Worm (Caenorhabditis elegans): ENCODE results near the gene T28A8.8.

The T28A8.8 gene

DNA sequence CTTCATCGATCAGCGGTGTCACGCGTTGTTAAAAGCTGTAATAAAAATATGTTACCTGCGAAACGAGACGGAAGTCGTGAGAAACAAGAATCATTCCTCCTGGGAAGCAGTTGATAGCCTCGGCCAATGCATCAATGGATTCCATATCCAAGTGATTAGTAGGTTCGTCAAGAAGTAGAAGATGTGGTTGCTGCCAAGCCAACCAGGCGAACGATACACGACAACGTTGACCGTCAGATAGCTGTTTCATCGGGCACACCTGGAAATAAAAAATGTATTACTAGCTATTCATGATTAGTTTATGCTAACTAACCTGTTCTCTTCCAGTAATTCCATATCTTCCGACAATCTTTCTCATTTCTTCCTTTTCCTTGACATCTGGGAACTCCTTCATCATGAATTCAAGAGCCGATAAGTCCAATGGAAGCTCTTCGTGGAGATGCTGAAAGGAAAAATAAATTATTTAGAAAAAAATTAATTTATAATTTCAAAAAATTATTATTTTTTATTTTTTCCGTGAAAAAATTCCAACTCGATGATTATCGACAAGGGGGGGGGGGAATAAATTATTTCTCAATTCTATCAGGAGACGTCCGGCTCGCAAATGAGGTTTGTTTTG is 43.5 kb upstream of the T28A8.8 start, which contains the start of gene tag-164:
TSS of gene tag-164 (plus strand) at position 569 of the 619 bp plus-strand sequence.
- TF ChIP-seq hlh-6 (tag; optimal IDR thresholded peaks at IDR 0.05), result no peak
- TF ChIP-seq Y22D7AL.16 (tag; optimal IDR thresholded peaks at IDR 0.05), result no peak
- TF ChIP-seq nfya-1 (tag; optimal IDR thresholded peaks at IDR 0.05), result no peak
- TF ChIP-seq hlh-13 (GFP tag; optimal IDR thresholded peaks at IDR 0.05), result no peak
- TF ChIP-seq K02D7.2 (tag; optimal IDR thresholded peaks at IDR 0.05), result no peak
- TF ChIP-seq K09A11.1 (tag; optimal IDR thresholded peaks at IDR 0.05; ENCODE audit: insufficient read depth), result no peak
- TF ChIP-seq C08G9.2 (tag; optimal IDR thresholded peaks at IDR 0.05), result no peak
- no peak for TF ChIP-seq elt-2 (tag; optimal IDR thresholded peaks at IDR 0.05)
- no peak for TF ChIP-seq fax-1 (tag; optimal IDR thresholded peaks at IDR 0.05)
- TF ChIP-seq ceh-22 (tag; optimal IDR thresholded peaks at IDR 0.05), result no peak
- TF ChIP-seq elt-4 (tag; optimal IDR thresholded peaks at IDR 0.05), result no peak
- no peak for TF ChIP-seq unc-42 (tag; optimal IDR thresholded peaks at IDR 0.05)

- no peak for TF ChIP-seq hlh-15 (tag; optimal IDR thresholded peaks at IDR 0.05)
- TF ChIP-seq pat-9 (tag; optimal IDR thresholded peaks at IDR 0.05), result no peak
- no peak for TF ChIP-seq ceh-19 (GFP tag; optimal IDR thresholded peaks at IDR 0.05)
- no peak for TF ChIP-seq ceh-34 (tag; optimal IDR thresholded peaks at IDR 0.05)
- no peak for TF ChIP-seq ceh-22 (tag; optimal IDR thresholded peaks at IDR 0.05)
- TF ChIP-seq ceh-30 (tag; optimal IDR thresholded peaks at IDR 0.05), result no peak
- no peak for TF ChIP-seq npax-4 (tag; optimal IDR thresholded peaks at IDR 0.05)
These were observed 41.1 kb upstream of the T28A8.8 start for ce11 chrIII:13461535-13461934.

DNA sequence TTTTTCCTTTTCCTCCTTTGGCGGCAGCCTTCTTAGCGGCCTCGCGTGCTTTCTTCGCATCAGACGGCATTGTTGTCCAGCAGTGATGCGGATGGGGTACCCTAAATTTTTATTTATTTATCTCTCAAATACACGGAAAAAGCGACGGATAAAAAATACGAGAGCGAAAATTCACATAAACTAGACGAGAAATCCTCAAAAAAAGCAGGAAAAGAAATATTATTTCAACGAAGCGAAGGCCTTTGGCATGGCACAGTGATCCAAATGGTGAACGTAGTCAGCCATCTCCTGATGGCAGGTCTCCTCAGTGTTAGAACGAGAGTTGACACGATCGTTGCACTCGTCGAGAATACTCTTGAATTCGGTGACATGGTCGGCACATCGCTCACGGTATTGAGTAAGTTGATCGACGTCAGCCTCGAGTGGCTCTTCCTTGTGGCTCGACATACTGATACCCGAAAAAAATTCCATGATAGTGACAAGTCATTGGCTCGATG is 40.4 kb upstream of the T28A8.8 start, which contains the start of the genes abcf-2 and T27E9.2:
TSS of gene abcf-2 (minus strand) at position 101 of the 497 bp plus-strand sequence.
TSS of gene T27E9.2 (minus strand) at position 447 of the 497 bp plus-strand sequence.
- TF ChIP-seq pha-2 (tag; optimal IDR thresholded peaks at IDR 0.05) (no peak), ceh-18 (tag; optimal IDR thresholded peaks at IDR 0.05) (no peak), ceh-45 (GFP tag; IDR thresholded peaks at IDR 0.05) (no peak), rnt-1 (tag; optimal IDR thresholded peaks at IDR 0.05) (no peak), ceh-19 (GFP tag; optimal IDR thresholded peaks at IDR 0.05) (no peak), dve-1 (tag; optimal IDR thresholded peaks at IDR 0.05) (no peak), tbx-2 (tag; optimal IDR thresholded peaks at IDR 0.05) (no peak), fkh-10 (GFP tag; optimal IDR thresholded peaks at IDR 0.05) (no peak)

DNA sequence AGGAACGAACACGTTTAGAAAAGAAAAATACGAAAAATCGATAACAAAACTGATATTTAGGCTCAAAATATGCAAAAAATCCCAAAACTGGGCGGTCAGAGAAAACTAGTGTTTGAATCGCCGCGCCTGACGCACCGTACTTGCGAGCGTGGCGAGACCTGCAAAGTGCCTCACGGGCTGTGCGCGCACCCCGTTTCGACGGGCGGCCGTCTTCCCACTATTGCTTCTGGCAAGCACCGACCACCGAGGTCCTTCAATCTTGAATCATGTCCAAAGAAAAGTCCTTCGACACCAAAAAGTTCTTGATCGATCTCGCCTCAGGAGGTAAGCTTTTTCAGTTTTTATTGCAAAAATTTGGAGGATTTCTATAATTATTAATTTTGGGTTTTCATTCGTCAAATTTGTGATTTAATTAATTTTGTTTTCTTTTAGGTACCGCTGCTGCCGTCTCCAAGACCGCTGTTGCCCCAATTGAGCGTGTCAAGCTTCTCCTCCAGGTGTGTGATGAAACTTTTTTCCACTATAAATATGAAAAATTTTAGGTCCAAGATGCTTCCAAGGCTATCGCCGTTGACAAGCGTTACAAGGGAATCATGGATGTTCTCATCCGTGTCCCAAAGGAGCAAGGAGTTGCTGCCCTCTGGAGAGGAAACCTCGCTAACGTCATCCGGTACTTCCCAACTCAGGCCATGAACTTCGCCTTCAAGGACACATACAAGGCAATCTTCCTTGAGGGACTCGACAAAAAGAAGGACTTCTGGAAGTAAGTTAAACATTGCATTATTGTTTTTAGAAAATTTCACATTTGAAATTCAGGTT is 39.4 kb upstream of the T28A8.8 start, which contains the start of gene ant-1.1:
TSS of gene ant-1.1 (plus strand) at position 199 of the 819 bp plus-strand sequence.
- no peak for TF ChIP-seq sdc-2 (tag; optimal IDR thresholded peaks at IDR 0.05)
- TF ChIP-seq tbx-7 (tag; optimal IDR thresholded peaks at IDR 0.05), result no peak
- peak; percentile 38 for TF ChIP-seq ceh-2 (tag; optimal IDR thresholded peaks at IDR 0.05)
- TF ChIP-seq fax-1 (tag; optimal IDR thresholded peaks at IDR 0.05), result peak; percentile 12
- TF ChIP-seq npax-4 (tag; optimal IDR thresholded peaks at IDR 0.05), result no peak
- TF ChIP-seq T23F11.4 (GFP tag; optimal IDR thresholded peaks at IDR 0.05), result peak; percentile 14
- TF ChIP-seq mec-3 (tag; optimal IDR thresholded peaks at IDR 0.05; ENCODE audit: borderline replicate concordance), result no peak
- TF ChIP-seq ceh-9 (tag; optimal IDR thresholded peaks at IDR 0.05), result no peak
- TF ChIP-seq pqm-1 (tag; optimal IDR thresholded peaks at IDR 0.05), result no peak
- peak; percentile 83 for TF ChIP-seq ceh-31 (tag; optimal IDR thresholded peaks at IDR 0.05)
- no peak for TF ChIP-seq syd-9 (tag; optimal IDR thresholded peaks at IDR 0.05)
- TF ChIP-seq nhr-232 (tag; optimal IDR thresholded peaks at IDR 0.05), result no peak
- peak; percentile 95 for TF ChIP-seq nfya-1 (tag; optimal IDR thresholded peaks at IDR 0.05)
- TF ChIP-seq Y22D7AL.16 (tag; optimal IDR thresholded peaks at IDR 0.05), result peak; percentile 40
- TF ChIP-seq fkh-6 (tag; optimal IDR thresholded peaks at IDR 0.05), result no peak
- TF ChIP-seq ahr-1 (tag; optimal IDR thresholded peaks at IDR 0.05), result no peak
- TF ChIP-seq elt-2 (tag; optimal IDR thresholded peaks at IDR 0.05), result peak; percentile 53
- TF ChIP-seq ceh-18 (tag; optimal IDR thresholded peaks at IDR 0.05), result peak; percentile 82
- no peak for TF ChIP-seq fkh-10 (GFP tag; optimal IDR thresholded peaks at IDR 0.05)
- no peak for TF ChIP-seq F13H6.1 (tag; optimal IDR thresholded peaks at IDR 0.05)
- no peak for TF ChIP-seq lin-11 (tag; optimal IDR thresholded peaks at IDR 0.05)
- peak; percentile 65 for TF ChIP-seq unc-55 (GFP tag; optimal IDR thresholded peaks at IDR 0.05)
- no peak for TF ChIP-seq ceh-45 (GFP tag; IDR thresholded peaks at IDR 0.05)
- TF ChIP-seq ceh-48 (tag; optimal IDR thresholded peaks at IDR 0.05), result peak; percentile 29
- TF ChIP-seq hlh-13 (GFP tag; optimal IDR thresholded peaks at IDR 0.05), result no peak
- TF ChIP-seq zip-5 (tag; optimal IDR thresholded peaks at IDR 0.05), result no peak
- TF ChIP-seq ceh-22 (tag; optimal IDR thresholded peaks at IDR 0.05), result no peak
- peak; percentile 7 for TF ChIP-seq C38D4.7 (GFP tag; optimal IDR thresholded peaks at IDR 0.05)

Data from whole organism, late embryonic.